Fruit fly (Drosophila melanogaster): Measurements from ENCODE around the gene EMC4.

DNA sequence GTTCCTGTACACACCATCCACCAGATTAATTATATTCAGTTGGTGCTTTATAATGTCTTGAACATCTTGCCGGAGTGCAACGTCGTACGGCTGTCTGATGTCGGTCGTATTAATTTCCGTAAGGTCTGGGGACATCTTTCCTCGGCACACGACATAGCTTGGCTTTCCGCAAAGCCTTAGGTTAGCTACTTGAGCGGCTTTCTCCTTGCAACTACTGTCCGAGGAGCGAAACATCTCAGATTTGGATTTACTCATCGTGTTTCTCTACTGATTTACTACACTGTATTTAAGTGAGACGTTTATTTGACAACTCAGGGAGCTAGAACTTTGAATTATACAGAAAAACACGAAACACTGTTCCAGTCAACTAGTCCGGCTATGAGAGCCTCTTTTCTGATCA, 31.3 kb downstream of the EMC4 start, which contains the start of the genes CG11226 and CG45428:
- no peak for TF ChIP-seq CG2875 (GFP tag; optimal IDR thresholded peaks at IDR 0.05)
- no peak for TF ChIP-seq lilli (GFP tag; optimal IDR thresholded peaks at IDR 0.05)
- no peak for TF ChIP-seq crp (GFP tag; optimal IDR thresholded peaks at IDR 0.05)
- no peak for TF ChIP-seq Hand (GFP tag; optimal IDR thresholded peaks at IDR 0.05)
- no peak for TF ChIP-seq CG10274 (GFP tag; optimal IDR thresholded peaks at IDR 0.05)
- no peak for TF ChIP-seq dmrt11E (tag; optimal IDR thresholded peaks at IDR 0.05)
- TF ChIP-seq knrl (GFP tag; IDR thresholded peaks at IDR 0.05; ENCODE audit: partially characterized antibody), result no peak
- TF ChIP-seq HHEX (GFP tag; optimal IDR thresholded peaks at IDR 0.05), result no peak
- no peak for TF ChIP-seq CG18262 (tag; optimal IDR thresholded peaks at IDR 0.05)
- TF ChIP-seq br (optimal IDR thresholded peaks at IDR 0.05), result no peak
- no peak for TF ChIP-seq stwl (tag; optimal IDR thresholded peaks at IDR 0.05)
- no peak for TF ChIP-seq yki (optimal IDR thresholded peaks at IDR 0.05)
- no peak for TF ChIP-seq pita (GFP tag; optimal IDR thresholded peaks at IDR 0.05)
